Fruit fly (Drosophila melanogaster) Kc167 (cell line): ENCODE measurements around the gene mthl10.

Experiments used
- h ChIP-seq: fragments of >200 bp; optimal IDR thresholded peaks from 3 replicates; lab custom pipeline; 2018; ENCODE audit warnings: missing external identifiers
- insv ChIP-seq: fragments of >200 bp; optimal IDR thresholded peaks from 3 replicates; lab custom pipeline; 2018; ENCODE audit warnings: missing external identifiers
- ttk ChIP-seq: sonication (Bioruptor generic); optimal IDR thresholded peaks from 2 replicates; lab custom pipeline; 2017; ENCODE audit warnings: missing external identifiers

- TF ChIP-seq h (lab: Kevin White, UChicago) (no peak), insv (lab: Kevin White, UChicago) (no peak), ttk (lab: Kevin White, UChicago) (no peak)
These were observed 25.9 kb downstream of the mthl10 start, which contains the start of gene ddbt for dm6 chr3L:316784-317183.
